Worm (Caenorhabditis elegans) whole organism, midembryonic: ENCODE measurements around the gene F18A1.1.

Experiments used
- T22C8.4 ChIP-seq: fragments of 200-800 bp; sonication (Bioruptor generic); IDR thresholded peaks from 2 replicates; pipeline ENCODE4 v1.3.6; 2022; ENCODE audit warnings: missing genetic modification characterization, missing compliant biosample characterization
- flt-1 ChIP-seq: fragments of 200-800 bp; sonication (Bioruptor generic); IDR thresholded peaks from 2 replicates; pipeline ENCODE4 v1.3.6; 2022; ENCODE audit warnings: missing genetic modification characterization, missing compliant biosample characterization
- med-1 ChIP-seq: sonication (generic microtip); optimal IDR thresholded peaks from 2 replicates; lab custom pipeline; 2017; ENCODE audit warnings: missing genetic modification characterization, mild to moderate bottlenecking, missing compliant biosample characterization, antibody characterized with exemption, missing genetic modification reagents; ENCODE audit not compliant: insufficient read depth
- ref-1 ChIP-seq: fragments of 200-800 bp; sonication (Bioruptor generic); conservative IDR thresholded peaks from 2 replicates; pipeline ENCODE4 v1.3.6; 2022; ENCODE audit warnings: missing genetic modification reagents, missing genetic modification characterization, missing compliant biosample characterization
- tab-1 ChIP-seq: fragments of 200-800 bp; sonication (Bioruptor generic); IDR thresholded peaks from 2 replicates; pipeline ENCODE4 v1.3.6; 2022; ENCODE audit warnings: missing genetic modification characterization, missing compliant biosample characterization
- ztf-29 ChIP-seq: fragments of 200-800 bp; sonication (Bioruptor generic); IDR thresholded peaks from 2 replicates; pipeline ENCODE4 v1.3.6; 2022; ENCODE audit warnings: missing genetic modification reagents, missing genetic modification characterization, missing compliant biosample characterization

- no peak for TF ChIP-seq med-1 (GFP tag; lab: Kevin White, UChicago)
- no peak for TF ChIP-seq T22C8.4
- TF ChIP-seq ref-1 (GFP tag; lab: Robert Waterston, UW) = no peak
- TF ChIP-seq flt-1 (GFP tag; lab: Robert Waterston, UW) = no peak
- no peak for TF ChIP-seq ztf-29 (GFP tag; lab: Robert Waterston, UW)
- TF ChIP-seq tab-1 (GFP tag; lab: Robert Waterston, UW) = no peak
Observed at ce11 chrII:7635296-7635695, 49.4 kb upstream of the F18A1.1 start.
